Fruit fly (Drosophila melanogaster) whole organism, embryonic: ENCODE data around the gene Hinfp.
A peak's percentile ranks its signal among the peaks of the same experiment; 100 is the strongest.

Experiments
- ATbp ChIP-seq: fragments of 200-800 bp; sonication (Bioruptor generic); optimal IDR thresholded peaks from 2 replicates; lab custom pipeline; 2017; ENCODE audit warnings: missing biosample characterization, mild to moderate bottlenecking, missing genetic modification characterization, missing genetic modification reagents
- BEAF-32 ChIP-seq: fragments of 200-800 bp; sonication (Bioruptor generic); optimal IDR thresholded peaks from 3 replicates; lab custom pipeline; 2017; ENCODE audit warnings: missing biosample characterization, missing genetic modification characterization, mild to moderate bottlenecking, moderate library complexity, missing genetic modification reagents
- C15 ChIP-seq: fragments of 200-800 bp; sonication (Bioruptor generic); IDR thresholded peaks from 3 replicates; pipeline ENCODE4 v1.3.6; 2022; ENCODE audit warnings: missing biosample characterization, missing genetic modification characterization
- CG10321 ChIP-seq: fragments of 200-800 bp; sonication (Bioruptor generic); IDR thresholded peaks from 2 replicates; pipeline ENCODE4 v1.3.6; 2022; ENCODE audit warnings: missing biosample characterization, missing genetic modification characterization
- CG11456 ChIP-seq: fragments of 200-800 bp; sonication (Bioruptor generic); IDR thresholded peaks from 3 replicates; pipeline ENCODE4 v1.3.6; 2022; ENCODE audit warnings: missing biosample characterization, missing genetic modification characterization
- CG12155 ChIP-seq: fragments of 200-800 bp; sonication (Bioruptor generic); optimal IDR thresholded peaks from 3 replicates; lab custom pipeline; 2016; ENCODE audit warnings: missing biosample characterization, missing genetic modification characterization
- CG1233 ChIP-seq: fragments of 200-800 bp; sonication (Bioruptor generic); optimal IDR thresholded peaks from 4 replicates; lab custom pipeline; 2018; ENCODE audit warnings: missing biosample characterization, mild to moderate bottlenecking, missing genetic modification characterization
- CG14014 ChIP-seq: fragments of 200-800 bp; sonication (Bioruptor generic); IDR thresholded peaks from 2 replicates; pipeline ENCODE4 v1.3.6; 2022; ENCODE audit warnings: missing biosample characterization, missing genetic modification characterization
- CG14710 ChIP-seq: fragments of 200-800 bp; sonication (Bioruptor generic); optimal IDR thresholded peaks from 3 replicates; lab custom pipeline; 2019; ENCODE audit warnings: missing biosample characterization, mild to moderate bottlenecking, missing genetic modification characterization, moderate library complexity
- CG15696 ChIP-seq: fragments of 200-800 bp; sonication (Bioruptor generic); optimal IDR thresholded peaks from 2 replicates; lab custom pipeline; 2019; ENCODE audit warnings: missing biosample characterization, mild to moderate bottlenecking, missing genetic modification characterization, moderate library complexity
- CG17328 ChIP-seq: fragments of 200-800 bp; sonication (Bioruptor generic); IDR thresholded peaks from 2 replicates; pipeline ENCODE4 v1.3.6; 2022; ENCODE audit warnings: missing biosample characterization, missing genetic modification characterization
- CG1832 ChIP-seq: fragments of 200-800 bp; sonication (Bioruptor generic); optimal IDR thresholded peaks from 2 replicates; lab custom pipeline; 2017; ENCODE audit warnings: missing biosample characterization, mild to moderate bottlenecking, missing genetic modification characterization, inconsistent platforms
- CG18619 ChIP-seq: fragments of 200-800 bp; sonication (Bioruptor generic); optimal IDR thresholded peaks from 3 replicates; lab custom pipeline; 2017; ENCODE audit warnings: missing biosample characterization, mild to moderate bottlenecking, missing genetic modification characterization
- CG30403 ChIP-seq: fragments of 200-800 bp; sonication (Bioruptor generic); optimal IDR thresholded peaks from 3 replicates; lab custom pipeline; 2016; ENCODE audit warnings: missing biosample characterization, missing genetic modification characterization
- CG33213 ChIP-seq: fragments of 200-800 bp; sonication (Bioruptor generic); optimal IDR thresholded peaks from 3 replicates; lab custom pipeline; 2016; ENCODE audit warnings: missing biosample characterization, missing genetic modification characterization
- CG4424 ChIP-seq: fragments of 200-800 bp; sonication (Bioruptor generic); optimal IDR thresholded peaks from 3 replicates; lab custom pipeline; 2016; ENCODE audit warnings: missing biosample characterization, missing genetic modification characterization
- CG5245 ChIP-seq: fragments of 200-800 bp; sonication (Bioruptor generic); optimal IDR thresholded peaks from 3 replicates; lab custom pipeline; 2016; ENCODE audit warnings: missing biosample characterization, missing genetic modification characterization
- CG6689 ChIP-seq: fragments of 200-800 bp; sonication (Bioruptor generic); IDR thresholded peaks from 2 replicates; pipeline ENCODE4 v1.3.6; 2022; ENCODE audit warnings: missing biosample characterization, missing genetic modification characterization
- CG8089 ChIP-seq: fragments of 200-800 bp; sonication (Bioruptor generic); optimal IDR thresholded peaks from 3 replicates; lab custom pipeline; 2016; ENCODE audit warnings: missing biosample characterization, missing genetic modification characterization
- Dad ChIP-seq: fragments of 200-800 bp; sonication (Bioruptor generic); optimal IDR thresholded peaks from 3 replicates; lab custom pipeline; 2016; ENCODE audit warnings: missing biosample characterization, missing genetic modification characterization
- Eip74EF ChIP-seq, 2 experiments: fragments of 200-800 bp in 1 of 2; fragments of >200 bp in 1 of 2; sonication (Bioruptor generic) in 1 of 2; optimal IDR thresholded peaks; 2 replicates each; lab custom pipeline; 2017 to 2019; ENCODE audit warnings: missing biosample characterization in 2 of 2, missing genetic modification characterization in 2 of 2, mild to moderate bottlenecking in 1 of 2, moderate library complexity in 1 of 2
- Gug ChIP-seq: fragments of 200-800 bp; sonication (Bioruptor generic); IDR thresholded peaks from 4 replicates; pipeline ENCODE4 v1.3.6; 2022; ENCODE audit warnings: missing biosample characterization, missing genetic modification characterization
- HLHmδ ChIP-seq: fragments of 200-800 bp; sonication (Bioruptor generic); optimal IDR thresholded peaks from 2 replicates; lab custom pipeline; 2018; ENCODE audit warnings: missing biosample characterization, mild to moderate bottlenecking, missing genetic modification characterization, moderate library complexity
- Kr ChIP-seq: fragments of 200-800 bp; sonication (Bioruptor generic); optimal IDR thresholded peaks from 2 replicates; lab custom pipeline; 2017; ENCODE audit warnings: missing biosample characterization, mild to moderate bottlenecking, missing genetic modification characterization
- Mad ChIP-seq: fragments of 200-800 bp; sonication (Bioruptor generic); optimal IDR thresholded peaks from 2 replicates; lab custom pipeline; 2016; ENCODE audit warnings: missing biosample characterization, missing genetic modification characterization
- Myb ChIP-seq: fragments of 200-800 bp; sonication (Bioruptor generic); optimal IDR thresholded peaks from 2 replicates; lab custom pipeline; 2016; ENCODE audit warnings: missing biosample characterization, missing genetic modification characterization
- Oaz ChIP-seq: fragments of 200-800 bp; sonication (Bioruptor generic); IDR thresholded peaks from 2 replicates; pipeline ENCODE4 v1.3.6; 2022; ENCODE audit warnings: missing biosample characterization, missing genetic modification characterization
- Sox100B ChIP-seq: fragments of 200-800 bp; sonication (Bioruptor generic); optimal IDR thresholded peaks from 3 replicates; lab custom pipeline; 2018; ENCODE audit warnings: missing biosample characterization, mild to moderate bottlenecking, missing genetic modification characterization
- Usf ChIP-seq: fragments of 200-800 bp; sonication (Bioruptor generic); optimal IDR thresholded peaks from 2 replicates; lab custom pipeline; 2017; ENCODE audit warnings: missing genotype, missing biosample characterization, missing genetic modification characterization
- ara ChIP-seq: fragments of 200-800 bp; sonication (Bioruptor generic); IDR thresholded peaks from 2 replicates; pipeline ENCODE4 v1.3.6; 2022; ENCODE audit warnings: missing biosample characterization, missing genetic modification characterization
- bab2 ChIP-seq: fragments of 200-800 bp; sonication (Bioruptor generic); optimal IDR thresholded peaks from 2 replicates; lab custom pipeline; 2016; ENCODE audit warnings: missing biosample characterization, missing genetic modification characterization
- cas ChIP-seq: fragments of 200-800 bp; sonication (Bioruptor generic); IDR thresholded peaks from 2 replicates; pipeline ENCODE4 v1.3.6; 2022; ENCODE audit warnings: missing biosample characterization, missing genetic modification characterization
- caup ChIP-seq: fragments of 200-800 bp; sonication (Bioruptor generic); optimal IDR thresholded peaks from 3 replicates; lab custom pipeline; 2017; ENCODE audit warnings: missing biosample characterization, mild to moderate bottlenecking, missing genetic modification characterization, moderate library complexity; ENCODE audit not compliant: severe bottlenecking
- chm ChIP-seq: fragments of 200-800 bp; sonication (Bioruptor generic); IDR thresholded peaks from 2 replicates; pipeline ENCODE4 v1.3.6; 2022; ENCODE audit warnings: missing biosample characterization, missing genetic modification characterization
- croc ChIP-seq: fragments of 200-800 bp; sonication (Bioruptor generic); conservative IDR thresholded peaks from 3 replicates; pipeline ENCODE4 v1.3.6; 2022; ENCODE audit warnings: missing biosample characterization, missing genetic modification characterization
- dati ChIP-seq: fragments of 200-800 bp; sonication (Bioruptor generic); IDR thresholded peaks from 2 replicates; pipeline ENCODE4 v1.3.6; 2022; ENCODE audit warnings: missing biosample characterization, missing genetic modification characterization
- disco-r ChIP-seq: fragments of 200-800 bp; sonication (Bioruptor generic); optimal IDR thresholded peaks from 2 replicates; lab custom pipeline; 2016; ENCODE audit warnings: missing biosample characterization, missing genetic modification characterization
- dmrt11E ChIP-seq: fragments of 200-800 bp; sonication (Bioruptor generic); optimal IDR thresholded peaks from 3 replicates; lab custom pipeline; 2018; ENCODE audit warnings: missing biosample characterization, mild to moderate bottlenecking, missing genetic modification characterization, moderate library complexity
- ewg ChIP-seq: fragments of 200-800 bp; sonication (Bioruptor generic); optimal IDR thresholded peaks from 3 replicates; lab custom pipeline; 2017; ENCODE audit warnings: mild to moderate bottlenecking, missing biosample characterization, missing genetic modification reagents, missing genetic modification characterization
- fd64A ChIP-seq: fragments of 200-800 bp; sonication (Bioruptor generic); optimal IDR thresholded peaks from 3 replicates; lab custom pipeline; 2018; ENCODE audit warnings: missing biosample characterization, mild to moderate bottlenecking, missing genetic modification characterization
- klu ChIP-seq: fragments of 200-800 bp; sonication (Bioruptor generic); IDR thresholded peaks from 2 replicates; pipeline ENCODE4 v1.3.6; 2022; ENCODE audit warnings: missing biosample characterization, missing genetic modification characterization
- luna ChIP-seq: fragments of 200-800 bp; sonication (Bioruptor generic); optimal IDR thresholded peaks from 2 replicates; lab custom pipeline; 2016; ENCODE audit warnings: missing biosample characterization, missing genetic modification characterization
- mld ChIP-seq: fragments of 200-800 bp; sonication (Bioruptor generic); IDR thresholded peaks from 3 replicates; pipeline ENCODE4 v1.3.6; 2022; ENCODE audit warnings: missing biosample characterization, missing genetic modification characterization; ENCODE audit not compliant: partially characterized antibody
- otp ChIP-seq: fragments of 200-800 bp; sonication (Bioruptor generic); IDR thresholded peaks from 3 replicates; pipeline ENCODE4, ENCODE4 v1.3.6; 2022; ENCODE audit warnings: missing biosample characterization, missing genetic modification characterization
- phol ChIP-seq: fragments of 200-800 bp; sonication (Bioruptor generic); optimal IDR thresholded peaks from 3 replicates; lab custom pipeline; 2018; ENCODE audit warnings: missing biosample characterization, mild to moderate bottlenecking, missing genetic modification characterization, moderate library complexity
- row ChIP-seq: fragments of 200-800 bp; sonication (Bioruptor generic); IDR thresholded peaks from 3 replicates; pipeline ENCODE4 v1.3.6; 2022; ENCODE audit warnings: missing biosample characterization, missing genetic modification characterization
- run ChIP-seq: fragments of 200-800 bp; sonication (Bioruptor generic); optimal IDR thresholded peaks from 3 replicates; lab custom pipeline; 2018; ENCODE audit warnings: missing biosample characterization, mild to moderate bottlenecking, missing genetic modification characterization
- sens ChIP-seq: fragments of 200-800 bp; sonication (Bioruptor generic); peaks from one replicate; lab custom pipeline; 2016; ENCODE audit warnings: missing biosample characterization, missing genetic modification characterization
- sim ChIP-seq: fragments of 200-800 bp; sonication (Bioruptor generic); IDR thresholded peaks from 2 replicates; pipeline ENCODE4 v1.3.6; 2022; ENCODE audit warnings: missing biosample characterization, missing genetic modification characterization
- slp2 ChIP-seq: fragments of 200-800 bp; sonication (Bioruptor generic); optimal IDR thresholded peaks from 2 replicates; lab custom pipeline; 2016; ENCODE audit warnings: missing biosample characterization, missing genetic modification characterization
- trem ChIP-seq: fragments of 200-800 bp; optimal IDR thresholded peaks from 3 replicates; lab custom pipeline; 2019; ENCODE audit warnings: missing biosample characterization, mild to moderate bottlenecking, missing genetic modification characterization, moderate library complexity
- wdn ChIP-seq: fragments of 200-800 bp; sonication (Bioruptor generic); IDR thresholded peaks from 2 replicates; pipeline ENCODE4 v1.3.6; 2022; ENCODE audit warnings: missing biosample characterization, missing genetic modification characterization

The Hinfp gene

dm6 chrX:581825-582224, 43.5 kb upstream of the Hinfp start, which contains the start of gene vnd (continued):
- TF ChIP-seq run (tag; lab: Kevin White, UChicago), result no peak
- TF ChIP-seq CG10321, result no peak
- TF ChIP-seq CG8089 (GFP tag; lab: Kevin White, UChicago), result peak; percentile 17
- TF ChIP-seq CG4424 (GFP tag; lab: Kevin White, UChicago), result no peak
- TF ChIP-seq wdn (GFP tag; lab: Robert Waterston, UW), result no peak
- TF ChIP-seq CG14014 (GFP tag; lab: Robert Waterston, UW), result no peak
- TF ChIP-seq Usf (GFP tag; lab: Kevin White, UChicago), result no peak
- peak; percentile 41 for TF ChIP-seq Kr (GFP tag; lab: Kevin White, UChicago)
- TF ChIP-seq mld (GFP tag; lab: Robert Waterston, UW), result no peak
- peak; percentile 62 for TF ChIP-seq CG15696 (tag; lab: Kevin White, UChicago)
- TF ChIP-seq sens (GFP tag; lab: Kevin White, UChicago), result peak; percentile 85
- TF ChIP-seq ATbp (GFP tag; lab: Kevin White, UChicago), result peak; percentile 33
- TF ChIP-seq Dad (GFP tag; lab: Kevin White, UChicago), result no peak
- TF ChIP-seq CG12155 (GFP tag; lab: Kevin White, UChicago), result no peak
- no peak for TF ChIP-seq CG14710
- TF ChIP-seq croc (GFP tag; lab: Robert Waterston, UW), result no peak
- TF ChIP-seq CG11456, result no peak
- TF ChIP-seq Eip74EF (GFP tag; optimal IDR thresholded peaks at IDR 0.05; lab: Kevin White, UChicago), result no peak
- peak; percentile 31 for TF ChIP-seq bab2 (GFP tag; lab: Kevin White, UChicago)
- no peak for TF ChIP-seq Mad (GFP tag; lab: Kevin White, UChicago)
- no peak for TF ChIP-seq disco-r (GFP tag; lab: Kevin White, UChicago)
- no peak for TF ChIP-seq sim (GFP tag; lab: Robert Waterston, UW)
- no peak for TF ChIP-seq CG30403 (GFP tag; lab: Kevin White, UChicago)
- no peak for TF ChIP-seq cas (GFP tag; lab: Robert Waterston, UW)
- TF ChIP-seq slp2 (GFP tag; lab: Kevin White, UChicago), result no peak
- TF ChIP-seq ara (GFP tag; lab: Robert Waterston, UW), result no peak
- peak; percentile 3 for TF ChIP-seq CG5245
- peak; percentile 78 for TF ChIP-seq HLHmδ (GFP tag; lab: Kevin White, UChicago)
- TF ChIP-seq otp, result no peak
- no peak for TF ChIP-seq dati (GFP tag; lab: Robert Waterston, UW)
- TF ChIP-seq chm (GFP tag; lab: Robert Waterston, UW), result peak; percentile 16; the same call in 1 of the 2 replicates
- no peak for TF ChIP-seq klu (GFP tag; lab: Robert Waterston, UW)
- no peak for TF ChIP-seq Sox100B (GFP tag; lab: Kevin White, UChicago)
- no peak for TF ChIP-seq Gug (GFP tag; lab: Robert Waterston, UW)
- peak; percentile 64 for TF ChIP-seq dmrt11E (tag; lab: Kevin White, UChicago)
- no peak for TF ChIP-seq phol (tag; lab: Kevin White, UChicago)
- TF ChIP-seq trem (tag; lab: Kevin White, UChicago), result no peak
- TF ChIP-seq fd64A (GFP tag; lab: Kevin White, UChicago), result no peak
- no peak for TF ChIP-seq luna (GFP tag; lab: Kevin White, UChicago)
- TF ChIP-seq CG33213 (GFP tag; lab: Kevin White, UChicago), result no peak
- no peak for TF ChIP-seq Myb (GFP tag; lab: Kevin White, UChicago)
- TF ChIP-seq CG6689 (GFP tag; lab: Robert Waterston, UW), result no peak
- no peak for TF ChIP-seq CG1832
- TF ChIP-seq CG1233 (GFP tag; lab: Kevin White, UChicago), result no peak
- TF ChIP-seq C15 (GFP tag; lab: Robert Waterston, UW), result no peak
- no peak for TF ChIP-seq BEAF-32 (GFP tag; lab: Kevin White, UChicago)
- TF ChIP-seq caup (GFP tag; lab: Kevin White, UChicago), result no peak
- TF ChIP-seq ewg (GFP tag; lab: Kevin White, UChicago), result no peak
- TF ChIP-seq row (GFP tag; lab: Robert Waterston, UW), result no peak
- no peak for TF ChIP-seq CG18619 (GFP tag; lab: Kevin White, UChicago)
- 0 out of 2 replicates have a peak, but pooled peaks have one; percentile 23 for TF ChIP-seq CG17328 (GFP tag; lab: Robert Waterston, UW)
- no peak for TF ChIP-seq Oaz (GFP tag; lab: Robert Waterston, UW)
